Worm (Caenorhabditis elegans) whole organism, late embryonic: ENCODE measurements around the gene F11A10.6.

Experiments
- C08G9.2 ChIP-seq: sonication (generic microtip); optimal IDR thresholded peaks from 2 replicates; lab custom pipeline; 2016; ENCODE audit warnings: mild to moderate bottlenecking, missing genetic modification characterization, moderate library complexity, missing compliant biosample characterization
- F13H6.1 ChIP-seq: sonication (generic microtip); optimal IDR thresholded peaks from 2 replicates; lab custom pipeline; 2016; ENCODE audit warnings: missing genetic modification characterization, missing compliant biosample characterization
- K09A11.1 ChIP-seq: sonication (generic microtip); optimal IDR thresholded peaks from 2 replicates; lab custom pipeline; 2017; ENCODE audit warnings: antibody characterized with exemption, mild to moderate bottlenecking, missing genetic modification characterization, missing compliant biosample characterization; ENCODE audit not compliant: insufficient read depth
- Y22D7AL.16 ChIP-seq: sonication (generic microtip); optimal IDR thresholded peaks from 2 replicates; lab custom pipeline; 2016; ENCODE audit warnings: missing genetic modification characterization, missing compliant biosample characterization
- ahr-1 ChIP-seq: sonication (generic microtip); optimal IDR thresholded peaks from 2 replicates; lab custom pipeline; 2016; ENCODE audit warnings: missing genetic modification characterization, missing compliant biosample characterization
- ceh-18 ChIP-seq: sonication (generic microtip); optimal IDR thresholded peaks from 2 replicates; lab custom pipeline; 2016; ENCODE audit warnings: missing genetic modification characterization, missing compliant biosample characterization
- ceh-2 ChIP-seq: sonication (generic microtip); optimal IDR thresholded peaks from 2 replicates; lab custom pipeline; 2016; ENCODE audit warnings: missing genotype, missing genetic modification characterization, missing compliant biosample characterization
- ceh-22 ChIP-seq: sonication (generic microtip); optimal IDR thresholded peaks from 2 replicates; lab custom pipeline; 2017; ENCODE audit warnings: missing biosample characterization, missing genetic modification characterization
- ceh-45 ChIP-seq: fragments of 200-800 bp; sonication (Bioruptor generic); IDR thresholded peaks from 2 replicates; pipeline ENCODE4 v1.3.6; 2022; ENCODE audit warnings: missing genetic modification reagents, missing genetic modification characterization, missing compliant biosample characterization
- ceh-6 ChIP-seq: fragments of 200-800 bp; sonication (Bioruptor generic); optimal IDR thresholded peaks from 2 replicates; lab custom pipeline; 2018; ENCODE audit warnings: mild to moderate bottlenecking, missing genetic modification characterization, missing compliant biosample characterization
- ceh-9 ChIP-seq: sonication (generic microtip); optimal IDR thresholded peaks from 2 replicates; lab custom pipeline; 2016; ENCODE audit warnings: mild to moderate bottlenecking, missing genetic modification characterization, inconsistent platforms, missing compliant biosample characterization
- che-1 ChIP-seq: sonication (generic microtip); optimal IDR thresholded peaks from 2 replicates; lab custom pipeline; 2016; ENCODE audit warnings: mild to moderate bottlenecking, missing genetic modification characterization, missing compliant biosample characterization
- elt-2 ChIP-seq: sonication (generic microtip); optimal IDR thresholded peaks from 2 replicates; lab custom pipeline; 2016; ENCODE audit warnings: missing genetic modification reagents, missing genetic modification characterization, missing compliant biosample characterization
- ets-4 ChIP-seq: sonication (generic microtip); optimal IDR thresholded peaks from 2 replicates; lab custom pipeline; 2016; ENCODE audit warnings: missing genetic modification characterization, missing compliant biosample characterization
- gmeb-2 ChIP-seq: sonication (generic microtip); optimal IDR thresholded peaks from 2 replicates; lab custom pipeline; 2016; ENCODE audit warnings: missing genetic modification characterization, inconsistent platforms, missing compliant biosample characterization
- hlh-13 ChIP-seq: fragments of 200-800 bp; sonication (Bioruptor generic); optimal IDR thresholded peaks from 2 replicates; lab custom pipeline; 2018; ENCODE audit warnings: mild to moderate bottlenecking, missing genetic modification characterization, missing compliant biosample characterization
- hlh-6 ChIP-seq: sonication (generic microtip); optimal IDR thresholded peaks from 2 replicates; lab custom pipeline; 2016; ENCODE audit warnings: missing genotype, missing genetic modification characterization, missing compliant biosample characterization
- lin-11 ChIP-seq: fragments of 200-800 bp; sonication (Bioruptor generic); optimal IDR thresholded peaks from 2 replicates; lab custom pipeline; 2018; ENCODE audit warnings: mild to moderate bottlenecking, missing genetic modification characterization, missing compliant biosample characterization
- madf-2 ChIP-seq: sonication (generic microtip); optimal IDR thresholded peaks from 2 replicates; lab custom pipeline; 2017; ENCODE audit warnings: missing genetic modification characterization, missing compliant biosample characterization
- mec-3 ChIP-seq: sonication (generic microtip); optimal IDR thresholded peaks from 2 replicates; lab custom pipeline; 2016; ENCODE audit warnings: borderline replicate concordance, missing genetic modification characterization, missing compliant biosample characterization
- nhr-11 ChIP-seq: fragments of 150-350 bp; optimal IDR thresholded peaks from 2 replicates; lab custom pipeline; 2014; ENCODE audit warnings: missing biosample characterization, missing genetic modification characterization
- npax-4 ChIP-seq: sonication (generic microtip); optimal IDR thresholded peaks from 2 replicates; lab custom pipeline; 2016; ENCODE audit warnings: missing genetic modification characterization, missing compliant biosample characterization
- pag-3 ChIP-seq: sonication (generic microtip); optimal IDR thresholded peaks from 2 replicates; lab custom pipeline; 2016; ENCODE audit warnings: missing compliant biosample characterization, missing genetic modification characterization, borderline replicate concordance
- pax-1 ChIP-seq: fragments of 150-350 bp; optimal IDR thresholded peaks from 2 replicates; lab custom pipeline; 2014; ENCODE audit warnings: missing biosample characterization, missing genetic modification characterization
- pha-2 ChIP-seq: sonication (generic microtip); optimal IDR thresholded peaks from 2 replicates; lab custom pipeline; 2017; ENCODE audit warnings: mild to moderate bottlenecking, missing genetic modification characterization, missing compliant biosample characterization
- ref-2 ChIP-seq: sonication (generic microtip); optimal IDR thresholded peaks from 2 replicates; lab custom pipeline; 2016; ENCODE audit warnings: missing genetic modification characterization, missing compliant biosample characterization
- sdc-2 ChIP-seq: sonication (generic microtip); optimal IDR thresholded peaks from 2 replicates; lab custom pipeline; 2016; ENCODE audit warnings: missing genotype, missing genetic modification characterization, missing compliant biosample characterization
- sox-4 ChIP-seq: sonication (generic microtip); optimal IDR thresholded peaks from 2 replicates; lab custom pipeline; 2017; ENCODE audit warnings: mild to moderate bottlenecking, missing genetic modification characterization, inconsistent platforms, missing compliant biosample characterization
- tbx-2 ChIP-seq: sonication (generic microtip); optimal IDR thresholded peaks from 2 replicates; lab custom pipeline; 2016; ENCODE audit warnings: missing genetic modification characterization, missing compliant biosample characterization
- ttx-3 ChIP-seq: sonication (generic microtip); optimal IDR thresholded peaks from 2 replicates; lab custom pipeline; 2016; ENCODE audit warnings: missing genetic modification reagents, missing genetic modification characterization, missing compliant biosample characterization
- unc-3 ChIP-seq, 2 experiments: fragments of 200-800 bp in 1 of 2; sonication (Bioruptor generic) in 1 of 2; sonication (generic microtip) in 1 of 2; conservative IDR thresholded peaks in 1 of 2; optimal IDR thresholded peaks in 1 of 2; 2 replicates each; pipeline versions ENCODE4 v1.3.6 to Lab custom; 2016 to 2022; ENCODE audit warnings: missing compliant biosample characterization in 2 of 2, missing genetic modification characterization in 2 of 2, missing genetic modification reagents in 1 of 2
- unc-42 ChIP-seq: sonication (generic microtip); optimal IDR thresholded peaks from 2 replicates; lab custom pipeline; 2016; ENCODE audit warnings: missing genotype, missing genetic modification characterization, missing compliant biosample characterization
- zip-5 ChIP-seq: sonication (generic microtip); optimal IDR thresholded peaks from 2 replicates; lab custom pipeline; 2016; ENCODE audit warnings: missing genetic modification characterization, missing compliant biosample characterization

F11A10.6 gene

ce11 chrIV:12056603-12057002, 32.8 kb downstream of the F11A10.6 start, which contains the start of gene K08E4.2:
Gene K08E4.2, minus strand, starts transcription at chrIV:12056656.
- TF ChIP-seq sox-4: no peak

DNA sequence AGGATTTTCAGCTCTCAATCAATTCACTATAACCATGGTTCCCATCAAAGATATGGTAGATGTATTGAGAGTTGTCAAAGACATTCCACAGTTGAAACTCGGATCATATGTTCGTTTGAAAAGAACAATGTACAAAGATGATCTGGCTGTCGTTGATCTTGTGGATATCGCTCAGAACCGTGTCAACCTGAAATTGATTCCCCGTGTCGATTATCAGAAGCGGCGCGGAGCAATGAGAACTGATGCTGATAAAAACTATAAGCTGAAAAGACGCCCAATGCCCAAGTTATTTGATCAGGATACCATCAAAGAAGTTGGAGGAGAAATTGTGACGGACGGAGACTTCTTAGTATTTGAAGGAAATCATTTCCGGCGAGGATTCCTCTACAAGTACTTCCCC, 37.0 kb downstream of the F11A10.6 start:
- TF ChIP-seq pha-2 (no peak), ref-2 (tag; lab: Kevin White, UChicago) (no peak), che-1 (no peak)

- TF ChIP-seq sdc-2 (tag; lab: Kevin White, UChicago): no peak
- TF ChIP-seq ceh-9 (tag; lab: Kevin White, UChicago): no peak
- no peak for TF ChIP-seq hlh-6 (tag; lab: Kevin White, UChicago)
- no peak for TF ChIP-seq tbx-2 (tag; lab: Kevin White, UChicago)
- no peak for TF ChIP-seq lin-11 (tag; lab: Kevin White, UChicago)
- TF ChIP-seq unc-3 (GFP tag; conservative IDR thresholded peaks at IDR 0.05; lab: Robert Waterston, UW): no peak
- TF ChIP-seq unc-3 (tag; optimal IDR thresholded peaks at IDR 0.05; lab: Kevin White, UChicago): no peak
- no peak for TF ChIP-seq ceh-18 (tag; lab: Kevin White, UChicago)
- TF ChIP-seq ceh-45 (GFP tag; lab: Robert Waterston, UW): no peak
- no peak for TF ChIP-seq madf-2 (tag; lab: Kevin White, UChicago)
- no peak for TF ChIP-seq ceh-6
- no peak for TF ChIP-seq ets-4 (tag; lab: Kevin White, UChicago)
- TF ChIP-seq elt-2 (tag; lab: Kevin White, UChicago): no peak
- TF ChIP-seq ahr-1 (tag; lab: Kevin White, UChicago): no peak
- TF ChIP-seq pax-1 (tag; lab: Kevin White, UChicago): no peak
- no peak for TF ChIP-seq pag-3 (tag; lab: Kevin White, UChicago)
- no peak for TF ChIP-seq gmeb-2 (tag; lab: Kevin White, UChicago)
Measured at ce11 chrIV:12051049-12051792, 38.2 kb downstream of the F11A10.6 start, which contains the start of the genes bre-5 and spt-5. Gene bre-5, minus strand, starts transcription at chrIV:12051215. Gene spt-5, plus strand, starts transcription at chrIV:12051491.

DNA sequence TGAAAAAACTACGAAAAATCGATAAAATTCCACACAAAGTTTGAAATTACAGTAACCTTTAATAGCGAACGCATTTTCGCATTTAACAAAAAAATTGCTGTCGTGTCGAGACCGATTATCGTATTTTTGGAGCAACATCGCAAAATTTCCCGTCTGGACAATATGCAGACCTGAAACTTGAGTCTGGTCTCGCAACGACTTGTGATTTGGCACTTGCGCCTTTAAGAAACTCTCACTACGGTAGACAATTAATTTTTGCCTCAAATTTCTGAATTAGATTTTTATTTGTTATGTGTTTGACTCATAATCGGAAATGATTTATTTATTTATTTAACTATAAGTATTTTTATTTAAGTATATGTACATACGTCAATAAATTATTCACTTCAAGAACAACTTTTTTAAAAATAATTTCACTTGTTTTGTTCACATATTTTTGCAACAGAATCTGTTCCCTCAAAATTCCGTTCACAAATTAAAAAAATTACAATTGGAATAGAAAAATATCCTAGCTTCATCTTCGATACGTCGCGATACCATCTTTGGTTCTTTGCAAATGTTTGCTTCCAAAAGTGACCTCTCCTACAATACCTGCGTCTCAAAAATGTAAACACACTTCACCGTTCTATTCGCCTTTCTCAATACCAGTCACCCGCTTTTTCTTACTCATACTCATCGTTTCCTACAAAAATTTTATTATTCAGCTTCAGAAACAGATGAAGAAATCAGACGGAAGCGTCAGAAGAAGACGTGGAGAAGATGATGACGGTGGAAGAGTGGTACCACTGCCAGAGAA, 41.7 kb downstream of the F11A10.6 start, which contains the start of gene T12G3.4:
T12G3.4 (plus strand) TSS at position 705 of the 796 bp plus-strand sequence.
- TF ChIP-seq F13H6.1 (tag; lab: Kevin White, UChicago): no peak
- no peak for TF ChIP-seq ahr-1 (tag; lab: Kevin White, UChicago)
- no peak for TF ChIP-seq ceh-22 (tag; lab: Kevin White, UChicago)
- TF ChIP-seq mec-3 (tag; lab: Kevin White, UChicago): no peak
- no peak for TF ChIP-seq ceh-2 (tag; lab: Kevin White, UChicago)
- TF ChIP-seq zip-5 (tag; lab: Kevin White, UChicago): no peak
- TF ChIP-seq nhr-11: no peak
- TF ChIP-seq K09A11.1: no peak
- TF ChIP-seq npax-4: no peak
- TF ChIP-seq Y22D7AL.16 (tag; lab: Kevin White, UChicago): no peak
- TF ChIP-seq hlh-13: no peak
- TF ChIP-seq C08G9.2 (tag; lab: Kevin White, UChicago): no peak
- no peak for TF ChIP-seq ttx-3 (tag; lab: Kevin White, UChicago)
- no peak for TF ChIP-seq unc-42 (tag; lab: Kevin White, UChicago)
- TF ChIP-seq ceh-6: no peak
